Worm (Caenorhabditis elegans) whole organism, L1 larva: Measurements from ENCODE around the gene rpl-5.

Experiments
- C04F5.9 ChIP-seq: sonication (generic microtip); optimal IDR thresholded peaks from 2 replicates; lab custom pipeline; 2016; ENCODE audit warnings: missing genetic modification characterization, missing compliant biosample characterization
- C16A3.4 ChIP-seq: fragments of 150-350 bp; optimal IDR thresholded peaks from 2 replicates; lab custom pipeline; 2014; ENCODE audit warnings: missing biosample characterization, missing genetic modification characterization
- C34B4.2 ChIP-seq: sonication (generic microtip); optimal IDR thresholded peaks from 2 replicates; lab custom pipeline; 2017; ENCODE audit warnings: mild to moderate bottlenecking, missing genetic modification characterization, missing compliant biosample characterization
- F16B12.6 ChIP-seq: fragments of 150-350 bp; optimal IDR thresholded peaks from 2 replicates; lab custom pipeline; 2014; ENCODE audit warnings: missing biosample characterization, missing genetic modification characterization
- Y116A8C.19 ChIP-seq: sonication (generic microtip); optimal IDR thresholded peaks from 2 replicates; lab custom pipeline; 2016; ENCODE audit warnings: missing compliant biosample characterization, missing genetic modification characterization, borderline replicate concordance
- ama-1 ChIP-seq: fragments of 150-350 bp; optimal IDR thresholded peaks from 2 replicates; lab custom pipeline; 2014
- blmp-1 ChIP-seq: fragments of 150-350 bp; optimal IDR thresholded peaks from 2 replicates; lab custom pipeline; 2014; ENCODE audit warnings: missing biosample characterization, missing genetic modification characterization
- ceh-8 ChIP-seq: fragments of 200-800 bp; sonication (Bioruptor generic); optimal IDR thresholded peaks from 2 replicates; lab custom pipeline; 2018; ENCODE audit warnings: mild to moderate bottlenecking, missing genetic modification characterization, moderate library complexity, missing compliant biosample characterization
- ceh-82 ChIP-seq, 3 experiments: fragments of 150-350 bp in 1 of 3; sonication (generic microtip) in 2 of 3; optimal IDR thresholded peaks; 2 replicates each; lab custom pipeline; 2014 to 2017; ENCODE audit warnings: missing biosample characterization in 3 of 3, missing genetic modification characterization in 3 of 3
- ceh-88 ChIP-seq: fragments of 200-800 bp; sonication (Bioruptor generic); IDR thresholded peaks from 2 replicates; pipeline ENCODE4 v1.3.6; 2022; ENCODE audit warnings: missing genetic modification characterization, missing compliant biosample characterization
- ceh-90 ChIP-seq: sonication (generic microtip); optimal IDR thresholded peaks from 2 replicates; lab custom pipeline; 2016; ENCODE audit warnings: missing genetic modification characterization, missing compliant biosample characterization
- dsc-1 ChIP-seq: sonication (generic microtip); optimal IDR thresholded peaks from 2 replicates; lab custom pipeline; 2016; ENCODE audit warnings: mild to moderate bottlenecking, missing genetic modification characterization, missing compliant biosample characterization
- efl-1 ChIP-seq, 4 experiments: fragments of 150-350 bp; optimal IDR thresholded peaks in 3 of 4; peaks in 1 of 4; 1 replicate in 1 of 4; 2 replicates in 3 of 4; lab custom pipeline; 2014; ENCODE audit warnings: missing biosample characterization in 2 of 4, missing genetic modification characterization in 2 of 4, missing genetic modification reagents in 2 of 4
- efl-3 ChIP-seq: fragments of 200-800 bp; sonication (Bioruptor generic); optimal IDR thresholded peaks from 2 replicates; lab custom pipeline; 2018; ENCODE audit warnings: mild to moderate bottlenecking, missing genetic modification characterization, missing compliant biosample characterization
- egl-13 ChIP-seq: sonication (generic microtip); optimal IDR thresholded peaks from 2 replicates; lab custom pipeline; 2016; ENCODE audit warnings: missing genotype, missing genetic modification reagents, missing genetic modification characterization, missing compliant biosample characterization
- egl-27 ChIP-seq, 2 experiments: fragments of 150-350 bp in 1 of 2; sonication (generic microtip); optimal IDR thresholded peaks; 3 replicates each; lab custom pipeline; 2017 to 2018; ENCODE audit warnings: missing biosample characterization in 2 of 2, missing genetic modification characterization in 2 of 2, missing genetic modification reagents in 2 of 2
- elt-2 ChIP-seq: sonication (generic microtip); optimal IDR thresholded peaks from 2 replicates; lab custom pipeline; 2016; ENCODE audit warnings: missing genetic modification characterization, mild to moderate bottlenecking, inconsistent platforms, missing compliant biosample characterization, missing genetic modification reagents
- ets-5 ChIP-seq: fragments of 200-800 bp; sonication (Bioruptor generic); IDR thresholded peaks from 2 replicates; pipeline ENCODE4 v1.3.6; 2022; ENCODE audit warnings: missing genetic modification characterization, missing compliant biosample characterization
- fkh-10 ChIP-seq: sonication (generic microtip); optimal IDR thresholded peaks from 2 replicates; lab custom pipeline; 2017; ENCODE audit warnings: missing biosample characterization, missing genetic modification reagents, missing genetic modification characterization
- fos-1 ChIP-seq: fragments of 150-350 bp; optimal IDR thresholded peaks from 2 replicates; lab custom pipeline; 2014; ENCODE audit warnings: missing biosample characterization, missing genetic modification characterization
- grh-1 ChIP-seq: fragments of 200-800 bp; sonication (Bioruptor generic); IDR thresholded peaks from 2 replicates; pipeline ENCODE4 v1.3.6; 2022; ENCODE audit warnings: missing genetic modification reagents, missing genetic modification characterization, missing compliant biosample characterization
- irx-1 ChIP-seq: sonication (generic microtip); optimal IDR thresholded peaks from 2 replicates; lab custom pipeline; 2016; ENCODE audit warnings: missing genetic modification characterization, missing compliant biosample characterization
- jun-1 ChIP-seq: fragments of 150-350 bp; optimal IDR thresholded peaks from 2 replicates; lab custom pipeline; 2014; ENCODE audit warnings: missing biosample characterization, missing genetic modification reagents, missing genetic modification characterization
- lsy-2 ChIP-seq, 2 experiments: fragments of 150-350 bp; optimal IDR thresholded peaks; 2 replicates each; lab custom pipeline; 2014; ENCODE audit warnings: missing biosample characterization in 2 of 2, missing genetic modification characterization in 2 of 2
- mab-9 ChIP-seq: fragments of 200-800 bp; sonication (Bioruptor generic); IDR thresholded peaks from 2 replicates; pipeline ENCODE4 v1.3.6; 2022; ENCODE audit warnings: missing genetic modification reagents, missing genetic modification characterization, missing compliant biosample characterization
- mef-2 ChIP-seq: fragments of 150-350 bp; optimal IDR thresholded peaks from 2 replicates; lab custom pipeline; 2014; ENCODE audit warnings: missing biosample characterization, missing genetic modification characterization
- mep-1 ChIP-seq: fragments of 150-350 bp; optimal IDR thresholded peaks from 2 replicates; lab custom pipeline; 2014; ENCODE audit warnings: missing biosample characterization, missing genetic modification characterization
- nhr-11 ChIP-seq: fragments of 150-350 bp; optimal IDR thresholded peaks from 2 replicates; lab custom pipeline; 2014; ENCODE audit warnings: missing biosample characterization, missing genetic modification characterization
- nhr-12 ChIP-seq: sonication (generic microtip); optimal IDR thresholded peaks from 2 replicates; lab custom pipeline; 2017; ENCODE audit warnings: missing biosample characterization, missing genetic modification characterization
- nhr-20 ChIP-seq: sonication (generic microtip); optimal IDR thresholded peaks from 2 replicates; lab custom pipeline; 2016; ENCODE audit warnings: mild to moderate bottlenecking, missing genetic modification characterization, missing compliant biosample characterization
- nhr-28 ChIP-seq: fragments of 150-350 bp; optimal IDR thresholded peaks from 2 replicates; lab custom pipeline; 2014; ENCODE audit warnings: missing biosample characterization, missing genetic modification characterization
- nhr-76 ChIP-seq: sonication (generic microtip); optimal IDR thresholded peaks from 2 replicates; lab custom pipeline; 2017; ENCODE audit warnings: missing biosample characterization, missing genetic modification characterization
- pqm-1 ChIP-seq: sonication (generic microtip); optimal IDR thresholded peaks from 3 replicates; lab custom pipeline; 2017; ENCODE audit warnings: missing biosample characterization, missing genetic modification characterization
- rnt-1 ChIP-seq: sonication (generic microtip); optimal IDR thresholded peaks from 2 replicates; lab custom pipeline; 2016; ENCODE audit warnings: mild to moderate bottlenecking, missing genetic modification characterization, moderate library complexity, missing compliant biosample characterization
- skn-1 ChIP-seq: fragments of 150-350 bp; optimal IDR thresholded peaks from 2 replicates; lab custom pipeline; 2014; ENCODE audit warnings: missing biosample characterization, missing genetic modification characterization
- snu-23 ChIP-seq: sonication (generic microtip); optimal IDR thresholded peaks from 2 replicates; lab custom pipeline; 2016; ENCODE audit warnings: missing genetic modification characterization, missing compliant biosample characterization
- sptf-1 ChIP-seq: fragments of 150-350 bp; optimal IDR thresholded peaks from 2 replicates; lab custom pipeline; 2014; ENCODE audit warnings: missing biosample characterization, missing genetic modification characterization
- sup-37 ChIP-seq: fragments of 200-800 bp; sonication (Bioruptor generic); optimal IDR thresholded peaks from 2 replicates; lab custom pipeline; 2018; ENCODE audit warnings: mild to moderate bottlenecking, missing genetic modification characterization, missing compliant biosample characterization
- swsn-7 ChIP-seq: sonication (generic microtip); optimal IDR thresholded peaks from 2 replicates; lab custom pipeline; 2016; ENCODE audit warnings: missing genetic modification characterization, missing compliant biosample characterization
- tbx-2 ChIP-seq: sonication (generic microtip); optimal IDR thresholded peaks from 2 replicates; lab custom pipeline; 2016; ENCODE audit warnings: missing genetic modification characterization, missing compliant biosample characterization
- tlp-1 ChIP-seq: fragments of 150-350 bp; optimal IDR thresholded peaks from 2 replicates; lab custom pipeline; 2014; ENCODE audit warnings: missing biosample characterization, missing genetic modification characterization
- unc-98 ChIP-seq: fragments of 200-800 bp; sonication (Bioruptor generic); IDR thresholded peaks from 2 replicates; pipeline ENCODE4 v1.3.6; 2022; ENCODE audit warnings: missing genetic modification characterization, missing compliant biosample characterization
- ztf-11 ChIP-seq, 2 experiments: sonication (generic microtip); optimal IDR thresholded peaks; 2 replicates each; lab custom pipeline; 2016 to 2017; ENCODE audit warnings: missing genetic modification characterization in 2 of 2, missing biosample characterization in 1 of 2, missing compliant biosample characterization in 1 of 2

Gene rpl-5

DNA sequence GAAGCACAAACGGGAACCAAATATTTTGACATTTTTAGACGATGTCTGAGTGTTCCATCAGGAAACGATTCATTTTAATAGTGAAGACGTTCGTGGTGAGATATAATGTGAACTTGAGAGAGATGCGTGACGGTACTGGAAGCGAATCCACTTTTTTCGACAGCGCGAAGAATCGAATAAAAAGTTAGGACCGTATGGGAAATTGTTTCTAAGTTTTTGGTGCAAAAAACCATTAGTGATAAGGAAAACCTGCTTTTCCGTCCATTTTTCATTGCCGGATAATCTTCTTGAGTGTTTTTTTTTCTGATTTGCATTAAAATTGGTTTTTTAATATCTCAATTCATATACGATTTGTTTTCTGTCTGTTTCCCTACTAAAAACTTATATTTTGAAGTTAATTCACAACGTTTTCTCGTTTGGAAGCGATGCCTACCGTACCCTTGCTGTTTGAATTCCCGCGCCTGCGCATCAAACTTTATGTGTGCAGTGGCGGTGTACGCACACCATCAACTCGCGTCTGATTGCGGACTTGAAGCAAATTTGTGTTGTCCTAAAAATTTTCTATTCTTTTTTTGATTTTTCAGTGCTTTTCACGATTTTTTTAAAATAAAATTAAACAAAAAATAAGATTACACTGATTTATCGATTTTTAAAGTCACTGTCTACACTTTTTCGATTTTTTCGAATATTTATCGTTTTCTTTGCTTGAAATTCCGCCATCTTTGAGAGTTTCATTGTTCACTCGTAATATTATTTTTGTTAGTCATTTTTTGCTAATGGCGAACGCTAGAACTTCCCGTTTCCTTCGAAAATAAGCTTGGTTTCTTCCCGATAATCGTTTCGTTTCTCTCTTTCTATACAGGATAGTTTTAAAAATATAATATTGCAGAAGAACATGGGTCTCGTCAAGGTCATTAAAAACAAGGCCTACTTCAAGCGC is at the start of gene rpl-5, which contains the start of gene col-38 (continued):
- TF ChIP-seq nhr-28 = no peak
- peak; percentile 66 for TF ChIP-seq elt-2 (tag; lab: Kevin White, UChicago)
- no peak for TF ChIP-seq ama-1
- peak; percentile 95 for TF ChIP-seq nhr-20 (tag; lab: Kevin White, UChicago)
- peak; percentile 79 for TF ChIP-seq ceh-88 (GFP tag; lab: Robert Waterston, UW)
- peak; percentile 72 for TF ChIP-seq fkh-10 (GFP tag; lab: Kevin White, UChicago)
- TF ChIP-seq grh-1 (GFP tag; lab: Robert Waterston, UW) = peak; percentile 75
- TF ChIP-seq ceh-82 (tag; optimal IDR thresholded peaks at IDR 0.05; lab: Kevin White, UChicago) = peak; percentile 73 to 96 (median 77)
- peak; percentile 98 for TF ChIP-seq mep-1 (tag; lab: Kevin White, UChicago)
- TF ChIP-seq unc-98 (GFP tag; lab: Robert Waterston, UW) = no peak
- TF ChIP-seq rnt-1 = peak; percentile 92
- peak; percentile 74 for TF ChIP-seq egl-13 (tag; lab: Kevin White, UChicago)
- TF ChIP-seq irx-1 = peak; percentile 54
- peak; percentile 94 for TF ChIP-seq skn-1
- TF ChIP-seq nhr-76 (tag; lab: Kevin White, UChicago) = no peak
- peak; percentile 98 for TF ChIP-seq F16B12.6 (tag; lab: Kevin White, UChicago)
- TF ChIP-seq lsy-2 (tag; optimal IDR thresholded peaks at IDR 0.05; lab: Kevin White, UChicago) = peak; percentile 97 to 99
- peak; percentile 86 for TF ChIP-seq blmp-1 (tag; lab: Kevin White, UChicago)
- no peak for TF ChIP-seq pqm-1 (tag; lab: Kevin White, UChicago)
- TF ChIP-seq ceh-90 (tag; lab: Kevin White, UChicago) = peak; percentile 34
- peak; percentile 96 for TF ChIP-seq C16A3.4 (tag; lab: Kevin White, UChicago)
- TF ChIP-seq swsn-7 (tag; lab: Kevin White, UChicago) = peak; percentile 90
- TF ChIP-seq tbx-2 (tag; lab: Kevin White, UChicago) = peak; percentile 91
- TF ChIP-seq efl-1 (optimal IDR thresholded peaks at IDR 0.05; lab: Kevin White, UChicago) = peak; percentile 82 to 98
- peak; percentile 97 to 100 for TF ChIP-seq efl-1 (GFP tag; optimal IDR thresholded peaks at IDR 0.05 in 1 of 2; lab: Kevin White, UChicago)
- TF ChIP-seq efl-3 (GFP tag; lab: Kevin White, UChicago) = no peak
- TF ChIP-seq ceh-8 (GFP tag; lab: Kevin White, UChicago) = peak; percentile 60
- peak; percentile 95 for TF ChIP-seq snu-23 (GFP tag; lab: Kevin White, UChicago)
- TF ChIP-seq Y116A8C.19 (tag; lab: Kevin White, UChicago) = no peak
- TF ChIP-seq dsc-1 (tag; lab: Kevin White, UChicago) = peak; percentile 82
- no peak for TF ChIP-seq tlp-1 (tag; lab: Kevin White, UChicago)
- no peak for TF ChIP-seq nhr-12 (tag; lab: Kevin White, UChicago)
- TF ChIP-seq egl-27 (tag; optimal IDR thresholded peaks at IDR 0.05; lab: Kevin White, UChicago) = no peak
- peak; percentile 29 for TF ChIP-seq mef-2
- TF ChIP-seq mab-9 (GFP tag; lab: Robert Waterston, UW) = peak; percentile 52; the same call in 1 of the 2 replicates
- TF ChIP-seq jun-1 (tag; lab: Kevin White, UChicago) = peak; percentile 81

DNA sequence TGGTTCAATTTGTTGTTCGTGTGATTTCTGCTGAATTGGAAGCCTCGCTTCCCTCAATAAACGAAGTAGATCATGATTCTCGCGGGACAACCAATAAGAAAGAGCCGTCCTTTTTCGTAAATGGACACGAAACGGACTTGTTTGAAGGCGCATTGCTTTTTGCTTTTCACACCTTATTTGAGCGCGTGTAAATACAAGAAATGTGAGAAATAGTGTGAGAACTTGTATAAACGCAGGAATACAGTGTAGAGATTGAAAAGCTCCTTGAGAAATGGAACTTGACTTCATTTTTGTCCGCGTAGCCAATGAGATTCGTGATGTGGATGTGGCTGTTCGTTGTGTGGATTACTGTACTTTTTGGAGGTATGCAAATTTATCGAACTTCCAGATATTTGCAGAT is 49.1 kb upstream of the rpl-5 start, which contains the start of gene cht-2:
Gene cht-2 (plus strand): TSS at position 301 of the 400 bp plus-strand sequence.
- TF ChIP-seq lsy-2 (tag; optimal IDR thresholded peaks at IDR 0.05; lab: Kevin White, UChicago) (no peak), ets-5 (GFP tag; lab: Robert Waterston, UW) (no peak), C04F5.9 (no peak), fos-1 (tag; lab: Kevin White, UChicago) (no peak), mab-9 (GFP tag; lab: Robert Waterston, UW) (no peak), nhr-11 (tag; lab: Kevin White, UChicago) (no peak), ztf-11 (tag; optimal IDR thresholded peaks at IDR 0.05; lab: Kevin White, UChicago) (no peak), nhr-76 (tag; lab: Kevin White, UChicago) (no peak), elt-2 (tag; lab: Kevin White, UChicago) (no peak), sup-37 (no peak), efl-1 (optimal IDR thresholded peaks at IDR 0.05; lab: Kevin White, UChicago) (no peak), efl-1 (GFP tag; optimal IDR thresholded peaks at IDR 0.05 in 1 of 2; lab: Kevin White, UChicago) (no peak), sptf-1 (no peak), C34B4.2 (tag; lab: Kevin White, UChicago) (no peak)
